Fruit fly (Drosophila melanogaster) whole organism, embryonic: ENCODE measurements around the gene Ide.
A peak's percentile ranks its signal among the peaks of the same experiment; 100 is the strongest.

ENCODE experiments used
- BEAF-32 ChIP-seq: fragments of 200-800 bp; sonication (Bioruptor generic); optimal IDR thresholded peaks from 3 replicates; lab custom pipeline; 2017; ENCODE audit warnings: missing biosample characterization, missing genetic modification characterization, mild to moderate bottlenecking, moderate library complexity, missing genetic modification reagents
- CG11456 ChIP-seq: fragments of 200-800 bp; sonication (Bioruptor generic); IDR thresholded peaks from 3 replicates; pipeline ENCODE4 v1.3.6; 2022; ENCODE audit warnings: missing biosample characterization, missing genetic modification characterization
- CG11504 ChIP-seq: fragments of 200-800 bp; sonication (Bioruptor generic); optimal IDR thresholded peaks from 3 replicates; lab custom pipeline; 2019; ENCODE audit warnings: missing biosample characterization, mild to moderate bottlenecking, missing genetic modification characterization, moderate library complexity
- CG12071 ChIP-seq: fragments of 200-800 bp; sonication (Bioruptor generic); optimal IDR thresholded peaks from 3 replicates; lab custom pipeline; 2018; ENCODE audit warnings: missing biosample characterization, mild to moderate bottlenecking, missing genetic modification characterization
- CG12104 ChIP-seq: fragments of 200-800 bp; sonication (Bioruptor generic); optimal IDR thresholded peaks from 3 replicates; lab custom pipeline; 2016; ENCODE audit warnings: missing biosample characterization, missing genetic modification characterization
- CG12391 ChIP-seq: fragments of 200-800 bp; sonication (Bioruptor generic); optimal IDR thresholded peaks from 3 replicates; lab custom pipeline; 2018; ENCODE audit warnings: missing biosample characterization, mild to moderate bottlenecking, missing genetic modification characterization, moderate library complexity
- CG13775 ChIP-seq: fragments of 200-800 bp; sonication (Bioruptor generic); optimal IDR thresholded peaks from 3 replicates; lab custom pipeline; 2017; ENCODE audit warnings: missing biosample characterization, mild to moderate bottlenecking, missing genetic modification characterization
- CG17359 ChIP-seq: fragments of 200-800 bp; sonication (Bioruptor generic); optimal IDR thresholded peaks from 3 replicates; lab custom pipeline; 2018; ENCODE audit warnings: missing biosample characterization, mild to moderate bottlenecking, missing genetic modification characterization, moderate library complexity
- CG17829 ChIP-seq: fragments of 200-800 bp; optimal IDR thresholded peaks from 2 replicates; lab custom pipeline; 2019; ENCODE audit warnings: missing biosample characterization, mild to moderate bottlenecking, missing genetic modification characterization, moderate library complexity
- CG18011 ChIP-seq: fragments of 200-800 bp; sonication (Bioruptor generic); optimal IDR thresholded peaks from 2 replicates; lab custom pipeline; 2017; ENCODE audit warnings: missing biosample characterization, missing genetic modification characterization, mild to moderate bottlenecking, moderate library complexity, missing genotype
- CG1832 ChIP-seq: fragments of 200-800 bp; sonication (Bioruptor generic); optimal IDR thresholded peaks from 2 replicates; lab custom pipeline; 2017; ENCODE audit warnings: missing biosample characterization, mild to moderate bottlenecking, missing genetic modification characterization, inconsistent platforms
- CG31365 ChIP-seq: fragments of 200-800 bp; sonication (Bioruptor generic); optimal IDR thresholded peaks from 2 replicates; lab custom pipeline; 2018; ENCODE audit warnings: missing biosample characterization, mild to moderate bottlenecking, missing genetic modification characterization
- CG34422 ChIP-seq: fragments of 200-800 bp; sonication (Bioruptor generic); IDR thresholded peaks from 3 replicates; pipeline ENCODE4 v1.3.6; 2022; ENCODE audit warnings: missing biosample characterization, missing genetic modification characterization
- CG6272 ChIP-seq: fragments of 200-800 bp; sonication (Bioruptor generic); IDR thresholded peaks from 2 replicates; pipeline ENCODE4 v1.3.6; 2022; ENCODE audit warnings: missing biosample characterization, missing genetic modification characterization
- CG7963 ChIP-seq: fragments of 200-800 bp; sonication (Bioruptor generic); IDR thresholded peaks from 3 replicates; pipeline ENCODE4 v1.3.6; 2022; ENCODE audit warnings: missing biosample characterization, missing genetic modification characterization; ENCODE audit not compliant: partially characterized antibody
- CG8290 ChIP-seq, 3 experiments: fragments of 200-800 bp; sonication (Bioruptor generic); optimal IDR thresholded peaks; 2 replicates each; lab custom pipeline; 2016 to 2019; ENCODE audit warnings: missing biosample characterization in 3 of 3, missing genetic modification characterization in 3 of 3, mild to moderate bottlenecking in 2 of 3, moderate library complexity in 1 of 3
- CG9437 ChIP-seq: fragments of 200-800 bp; sonication (Bioruptor generic); optimal IDR thresholded peaks from 2 replicates; lab custom pipeline; 2018; ENCODE audit warnings: missing biosample characterization, mild to moderate bottlenecking, missing genetic modification characterization
- HLH3B ChIP-seq: fragments of 200-800 bp; sonication (Bioruptor generic); IDR thresholded peaks from 2 replicates; pipeline ENCODE4 v1.3.6; 2022; ENCODE audit warnings: missing biosample characterization, missing genetic modification characterization
- MTF-1 ChIP-seq: fragments of 200-800 bp; sonication (Bioruptor generic); optimal IDR thresholded peaks from 2 replicates; lab custom pipeline; 2018; ENCODE audit warnings: missing biosample characterization, mild to moderate bottlenecking, missing genetic modification characterization, borderline replicate concordance
- Nf-YB ChIP-seq: fragments of 200-800 bp; sonication (Bioruptor generic); optimal IDR thresholded peaks from 3 replicates; lab custom pipeline; 2019; ENCODE audit warnings: missing biosample characterization, mild to moderate bottlenecking, missing genetic modification characterization, moderate library complexity
- Pdp1 ChIP-seq, 2 experiments: fragments of 200-800 bp; sonication (Bioruptor generic); optimal IDR thresholded peaks; 3 replicates each; lab custom pipeline; 2016; ENCODE audit warnings: missing biosample characterization in 2 of 2, missing genetic modification characterization in 2 of 2, mild to moderate bottlenecking in 1 of 2, moderate library complexity in 1 of 2
- Rx ChIP-seq: fragments of 200-800 bp; sonication (Bioruptor generic); IDR thresholded peaks from 2 replicates; pipeline ENCODE4 v1.3.6; 2022; ENCODE audit warnings: missing biosample characterization, missing genetic modification characterization
- Sox100B ChIP-seq: fragments of 200-800 bp; sonication (Bioruptor generic); optimal IDR thresholded peaks from 3 replicates; lab custom pipeline; 2018; ENCODE audit warnings: missing biosample characterization, mild to moderate bottlenecking, missing genetic modification characterization
- Stat92E ChIP-seq, 3 experiments: fragments of >200 bp in 2 of 3; fragments of 200-800 bp in 1 of 3; sonication (Bioruptor generic) in 1 of 3; optimal IDR thresholded peaks; 2 replicates each; lab custom pipeline; 2017 to 2019; ENCODE audit warnings: missing biosample characterization in 3 of 3, missing genetic modification characterization in 3 of 3, mild to moderate bottlenecking in 1 of 3, moderate library complexity in 1 of 3
- Xbp1 ChIP-seq: fragments of 200-800 bp; sonication (Bioruptor generic); optimal IDR thresholded peaks from 3 replicates; lab custom pipeline; 2016; ENCODE audit warnings: missing biosample characterization, mild to moderate bottlenecking, missing genetic modification characterization
- Xrp1 ChIP-seq: fragments of 200-800 bp; sonication (Bioruptor generic); IDR thresholded peaks from 2 replicates; pipeline ENCODE4 v1.3.6; 2022; ENCODE audit warnings: missing biosample characterization, missing genetic modification characterization
- ab ChIP-seq: fragments of 200-800 bp; sonication (Bioruptor generic); optimal IDR thresholded peaks from 2 replicates; lab custom pipeline; 2016; ENCODE audit warnings: missing biosample characterization, missing genetic modification characterization
- abd-A ChIP-seq: fragments of 200-800 bp; sonication (Bioruptor generic); optimal IDR thresholded peaks from 3 replicates; lab custom pipeline; 2019; ENCODE audit warnings: missing biosample characterization, mild to moderate bottlenecking, missing genetic modification characterization, moderate library complexity
- ac ChIP-seq: fragments of 200-800 bp; sonication (Bioruptor generic); optimal IDR thresholded peaks from 3 replicates; lab custom pipeline; 2017; ENCODE audit warnings: missing biosample characterization, mild to moderate bottlenecking, missing genetic modification characterization
- aop ChIP-seq: fragments of 200-800 bp; sonication (Bioruptor generic); IDR thresholded peaks from 2 replicates; pipeline ENCODE4 v1.3.6; 2022; ENCODE audit warnings: missing biosample characterization, missing genetic modification characterization
- ap ChIP-seq: fragments of 200-800 bp; sonication (Bioruptor generic); IDR thresholded peaks from 2 replicates; pipeline ENCODE4 v1.3.6; 2022; ENCODE audit warnings: missing biosample characterization, missing genetic modification characterization
- ase ChIP-seq: fragments of 200-800 bp; sonication (Bioruptor generic); IDR thresholded peaks from 3 replicates; pipeline ENCODE4 v1.3.6; 2022; ENCODE audit warnings: missing biosample characterization, missing genetic modification characterization
- btn ChIP-seq: fragments of 200-800 bp; sonication (Bioruptor generic); optimal IDR thresholded peaks from 2 replicates; lab custom pipeline; 2016; ENCODE audit warnings: missing biosample characterization, missing genetic modification characterization
- cas ChIP-seq: fragments of 200-800 bp; sonication (Bioruptor generic); IDR thresholded peaks from 2 replicates; pipeline ENCODE4 v1.3.6; 2022; ENCODE audit warnings: missing biosample characterization, missing genetic modification characterization
- chn ChIP-seq: fragments of 200-800 bp; sonication (Bioruptor generic); optimal IDR thresholded peaks from 2 replicates; lab custom pipeline; 2016; ENCODE audit warnings: missing biosample characterization, missing genetic modification characterization
- crp ChIP-seq, 2 experiments: fragments of 200-800 bp; sonication (Bioruptor generic); optimal IDR thresholded peaks; 2 replicates in 1 of 2; 3 replicates in 1 of 2; lab custom pipeline; 2017; ENCODE audit warnings: missing biosample characterization in 2 of 2, missing genetic modification characterization in 2 of 2, mild to moderate bottlenecking in 1 of 2, moderate library complexity in 1 of 2
- danr ChIP-seq: fragments of 200-800 bp; sonication (Bioruptor generic); IDR thresholded peaks from 2 replicates; pipeline ENCODE4 v1.3.6; 2022; ENCODE audit warnings: missing biosample characterization, missing genetic modification characterization
- eyg ChIP-seq: fragments of 200-800 bp; sonication (Bioruptor generic); optimal IDR thresholded peaks from 3 replicates; lab custom pipeline; 2016; ENCODE audit warnings: missing biosample characterization, missing genetic modification characterization
- gt ChIP-seq: fragments of 200-800 bp; sonication (Bioruptor generic); IDR thresholded peaks from 2 replicates; pipeline ENCODE4 v1.3.6; 2022; ENCODE audit warnings: missing biosample characterization, missing genetic modification characterization
- ham ChIP-seq: fragments of 200-800 bp; sonication (Bioruptor generic); IDR thresholded peaks from 2 replicates; pipeline ENCODE4 v1.3.6; 2022; ENCODE audit warnings: missing biosample characterization, missing genetic modification characterization
- jing ChIP-seq: fragments of 200-800 bp; sonication (Bioruptor generic); optimal IDR thresholded peaks from 2 replicates; lab custom pipeline; 2018; ENCODE audit warnings: missing biosample characterization, mild to moderate bottlenecking, missing genetic modification characterization
- lov ChIP-seq, 2 experiments: fragments of 200-800 bp in 1 of 2; fragments of >200 bp in 1 of 2; sonication (Bioruptor generic) in 1 of 2; IDR thresholded peaks in 1 of 2; optimal IDR thresholded peaks in 1 of 2; 2 replicates in 1 of 2; 3 replicates in 1 of 2; pipeline versions ENCODE4 v1.3.6 to Lab custom; 2017 to 2022; ENCODE audit warnings: missing biosample characterization in 1 of 2, missing genetic modification characterization in 1 of 2
- maf-S ChIP-seq: fragments of 200-800 bp; sonication (Bioruptor generic); optimal IDR thresholded peaks from 2 replicates; lab custom pipeline; 2016; ENCODE audit warnings: missing biosample characterization, missing genetic modification characterization
- peb ChIP-seq: fragments of 200-800 bp; sonication (Bioruptor generic); IDR thresholded peaks from 2 replicates; pipeline ENCODE4 v1.3.6; 2022; ENCODE audit warnings: missing biosample characterization, missing genetic modification characterization
- pho ChIP-seq: fragments of 200-800 bp; sonication (Bioruptor generic); optimal IDR thresholded peaks from 2 replicates; lab custom pipeline; 2016; ENCODE audit warnings: missing biosample characterization, missing genetic modification characterization
- pum ChIP-seq: fragments of 200-800 bp; sonication (Bioruptor generic); optimal IDR thresholded peaks from 2 replicates; lab custom pipeline; 2016; ENCODE audit warnings: missing biosample characterization, missing genetic modification characterization
- tin ChIP-seq: fragments of 200-800 bp; sonication (Bioruptor generic); optimal IDR thresholded peaks from 3 replicates; lab custom pipeline; 2016; ENCODE audit warnings: missing biosample characterization, missing genetic modification characterization

Ide gene

DNA sequence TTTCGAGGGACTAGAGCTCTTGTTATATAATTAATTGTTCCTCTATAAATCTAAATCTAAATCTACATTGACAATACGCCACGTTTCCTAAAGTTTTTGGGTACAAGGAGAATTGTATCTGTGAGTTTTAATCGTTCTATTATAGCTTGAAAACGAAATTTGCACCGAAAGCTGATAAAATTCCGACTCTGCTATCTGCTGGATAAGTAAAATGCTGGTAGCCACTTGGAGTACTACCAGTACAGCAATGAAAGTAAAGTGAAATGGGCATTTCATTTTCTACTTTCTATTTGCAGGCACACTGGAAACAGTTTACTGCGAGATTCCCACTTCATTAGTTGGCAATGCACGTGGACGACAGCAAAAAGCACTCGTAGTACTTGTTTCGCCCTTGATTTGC lies 22.5 kb downstream of the Ide start, which contains the start of gene CG5618:
CG5618 (plus strand) TSS at position 301 of the 400 bp plus-strand sequence.
- peak in 1 of 2 experiments; percentile 59 for TF ChIP-seq Pdp1 (GFP tag; optimal IDR thresholded peaks at IDR 0.05; lab: Kevin White, UChicago)
- TF ChIP-seq pum: no peak
- TF ChIP-seq, all 482 proteins: peak for 1

dm6 chr3L:20349333-20349924 lies 26.3 kb downstream of the Ide start:
- TF ChIP-seq peb (no peak), ap (GFP tag; lab: Robert Waterston, UW) (no peak), CG34422 (GFP tag; lab: Robert Waterston, UW) (peak; percentile 26; the same call in 1 of the 3 replicates), CG13775 (GFP tag; lab: Kevin White, UChicago) (no peak), CG17829 (tag; lab: Kevin White, UChicago) (no peak), CG11456 (no peak), Sox100B (GFP tag; lab: Kevin White, UChicago) (no peak), BEAF-32 (GFP tag; lab: Kevin White, UChicago) (no peak), CG9437 (GFP tag; lab: Kevin White, UChicago) (no peak), maf-S (no peak), ab (GFP tag; lab: Kevin White, UChicago) (no peak), MTF-1 (no peak), pho (GFP tag; lab: Kevin White, UChicago) (no peak), Nf-YB (GFP tag; lab: Kevin White, UChicago) (peak; percentile 63), CG12071 (no peak), abd-A (tag; lab: Kevin White, UChicago) (no peak), CG12391 (tag; lab: Kevin White, UChicago) (no peak), Rx (GFP tag; lab: Robert Waterston, UW) (no peak), CG6272 (GFP tag; lab: Robert Waterston, UW) (no peak), CG18011 (GFP tag; lab: Kevin White, UChicago) (no peak), cas (GFP tag; lab: Robert Waterston, UW) (no peak), Xbp1 (GFP tag; lab: Kevin White, UChicago) (no peak), btn (GFP tag; lab: Kevin White, UChicago) (no peak), eyg (GFP tag; lab: Kevin White, UChicago) (no peak), Stat92E (GFP tag; optimal IDR thresholded peaks at IDR 0.05; lab: Kevin White, UChicago) (no peak), danr (GFP tag; lab: Robert Waterston, UW) (no peak), HLH3B (GFP tag; lab: Robert Waterston, UW) (no peak), chn (GFP tag; lab: Kevin White, UChicago) (no peak), CG1832 (GFP tag; lab: Kevin White, UChicago) (peak; percentile 65), CG8290 (GFP tag; optimal IDR thresholded peaks at IDR 0.05; lab: Kevin White, UChicago) (no peak), CG8290 (tag; optimal IDR thresholded peaks at IDR 0.05; lab: Kevin White, UChicago) (no peak), aop (GFP tag; lab: Robert Waterston, UW) (no peak), CG31365 (no peak), crp (GFP tag; optimal IDR thresholded peaks at IDR 0.05; lab: Kevin White, UChicago) (no peak), CG11504 (tag; lab: Kevin White, UChicago) (no peak), gt (GFP tag; lab: Robert Waterston, UW) (no peak), ase (GFP tag; lab: Robert Waterston, UW) (no peak), tin (no peak), CG12104 (GFP tag; lab: Kevin White, UChicago) (no peak), CG7963 (GFP tag; lab: Robert Waterston, UW) (peak; percentile 34; the same call in 1 of the 3 replicates), lov (optimal IDR thresholded peaks at IDR 0.05; lab: Kevin White, UChicago) (no peak), lov (GFP tag; IDR thresholded peaks at IDR 0.05; lab: Robert Waterston, UW) (no peak), Xrp1 (GFP tag; lab: Robert Waterston, UW) (no peak), jing (GFP tag; lab: Kevin White, UChicago) (no peak), ac (GFP tag; lab: Kevin White, UChicago) (no peak), ham (no peak), CG17359 (tag; lab: Kevin White, UChicago) (no peak)
